Fruit fly (Drosophila melanogaster): ENCODE results near the gene CG13023.

CG13023 gene

dm6 chr3L:16956768-16957533 lies 29.7 kb upstream of the CG13023 start (continued):
- TF ChIP-seq gcm (GFP tag; optimal IDR thresholded peaks at IDR 0.05) (peak; percentile 15), Sin3A (optimal IDR thresholded peaks at IDR 0.05) (no peak), CG3065 (GFP tag; optimal IDR thresholded peaks at IDR 0.05) (peak; percentile 47), Doc2 (GFP tag; IDR thresholded peaks at IDR 0.05) (no peak), tgo (GFP tag; IDR thresholded peaks at IDR 0.05) (peak; percentile 77), Abd-B (GFP tag; optimal IDR thresholded peaks at IDR 0.05) (peak; percentile 72), CG2712 (tag; optimal IDR thresholded peaks at IDR 0.05) (peak; percentile 83), Mrtf (GFP tag; IDR thresholded peaks at IDR 0.05) (peak; percentile 55; the same call in 1 of the 3 replicates), BtbVII (GFP tag; optimal IDR thresholded peaks at IDR 0.05) (peak; percentile 55), Bdp1 (GFP tag; optimal IDR thresholded peaks at IDR 0.05) (peak; percentile 21), Ets65A (GFP tag) (peak; percentile 86), CG17912 (GFP tag; optimal IDR thresholded peaks at IDR 0.05) (no peak), onecut (GFP tag; IDR thresholded peaks at IDR 0.05) (peak; percentile 63), crp (GFP tag; optimal IDR thresholded peaks at IDR 0.05) (no peak), CG8290 (GFP tag; optimal IDR thresholded peaks at IDR 0.05) (no peak), CG8290 (tag; optimal IDR thresholded peaks at IDR 0.05) (peak in 1 of 2 experiments; percentile 36), Med (GFP tag) (peak; percentile 83), Atf3 (GFP tag; optimal IDR thresholded peaks at IDR 0.05) (peak; percentile 23), sna (GFP tag; IDR thresholded peaks at IDR 0.05; ENCODE audit: partially characterized antibody) (no peak), nom (GFP tag; optimal IDR thresholded peaks at IDR 0.05) (no peak), sug (tag; optimal IDR thresholded peaks at IDR 0.05) (peak; percentile 59), GATAe (GFP tag; conservative IDR thresholded peaks at IDR 0.05) (no peak), zfh1 (GFP tag; IDR thresholded peaks at IDR 0.05) (peak; percentile 74), gsb-n (tag; optimal IDR thresholded peaks at IDR 0.05) (no peak), CG13296 (GFP tag; optimal IDR thresholded peaks at IDR 0.05) (no peak), Ptx1 (GFP tag; IDR thresholded peaks at IDR 0.05) (peak; percentile 83), Dp (GFP tag; optimal IDR thresholded peaks at IDR 0.05) (no peak), sim (GFP tag; IDR thresholded peaks at IDR 0.05) (peak; percentile 65), Nf-YB (GFP tag; optimal IDR thresholded peaks at IDR 0.05) (peak; percentile 50), Rx (GFP tag; IDR thresholded peaks at IDR 0.05) (0 out of 2 replicates have a peak, but pooled peaks have one; percentile 31), Lpt (GFP tag; optimal IDR thresholded peaks at IDR 0.05) (no peak), sisA (GFP tag; IDR thresholded peaks at IDR 0.05) (peak; percentile 65), Deaf1 (tag; optimal IDR thresholded peaks at IDR 0.05) (peak; percentile 80), cwo (GFP tag; optimal IDR thresholded peaks at IDR 0.05) (peak; percentile 24), Xrp1 (GFP tag; IDR thresholded peaks at IDR 0.05) (peak; percentile 67; the same call in 1 of the 2 replicates), ranshi (GFP tag; IDR thresholded peaks at IDR 0.05) (peak; percentile 72), CrebB (tag; optimal IDR thresholded peaks at IDR 0.05) (peak; percentile 51), CG6254 (GFP tag; optimal IDR thresholded peaks at IDR 0.05) (no peak), pan (optimal IDR thresholded peaks at IDR 0.05) (no peak), pan (GFP tag; optimal IDR thresholded peaks at IDR 0.05 in 1 of 2, IDR thresholded peaks at IDR 0.05 in 1 of 2) (peak in 1 of 2 experiments; percentile 86), CG13624 (GFP tag; optimal IDR thresholded peaks at IDR 0.05) (peak; percentile 42), ase (GFP tag; IDR thresholded peaks at IDR 0.05) (peak; percentile 73), Six4 (GFP tag; optimal IDR thresholded peaks at IDR 0.05) (peak; percentile 45), CG10209 (GFP tag; optimal IDR thresholded peaks at IDR 0.05) (peak; percentile 64), cato (GFP tag; optimal IDR thresholded peaks at IDR 0.05; ENCODE audit: borderline replicate concordance) (peak; percentile 28), CG5245 (GFP tag; optimal IDR thresholded peaks at IDR 0.05) (peak; percentile 23), CG17361 (GFP tag; IDR thresholded peaks at IDR 0.05) (peak; percentile 80), Hr39 (optimal IDR thresholded peaks at IDR 0.05) (no peak), CG43689 (GFP tag; IDR thresholded peaks at IDR 0.05) (no peak), tll (GFP tag; optimal IDR thresholded peaks at IDR 0.05) (peak in 1 of 2 experiments; percentile 7), CG31365 (tag; optimal IDR thresholded peaks at IDR 0.05) (no peak)
